Fruit fly (Drosophila melanogaster) whole organism, prepupa: ENCODE results near the gene RPA1.

Experiments used
- Blimp-1 ChIP-seq: fragments of 200-800 bp; sonication (Bioruptor generic); optimal IDR thresholded peaks from 3 replicates; lab custom pipeline; 2017; ENCODE audit warnings: missing biosample characterization, missing genetic modification characterization, mild to moderate bottlenecking, moderate library complexity, missing genetic modification reagents
- CG10631 ChIP-seq: fragments of 200-800 bp; sonication (Bioruptor generic); optimal IDR thresholded peaks from 2 replicates; lab custom pipeline; 2016; ENCODE audit warnings: missing biosample characterization, missing genetic modification characterization
- CG10669 ChIP-seq: fragments of 200-800 bp; sonication (Bioruptor generic); optimal IDR thresholded peaks from 3 replicates; lab custom pipeline; 2018; ENCODE audit warnings: missing biosample characterization, mild to moderate bottlenecking, missing genetic modification characterization, moderate library complexity
- CG11902 ChIP-seq: fragments of 200-800 bp; sonication (Bioruptor generic); optimal IDR thresholded peaks from 3 replicates; lab custom pipeline; 2016; ENCODE audit warnings: missing biosample characterization, missing genetic modification characterization
- CG15336 ChIP-seq: fragments of 200-800 bp; sonication (Bioruptor generic); IDR thresholded peaks from 2 replicates; pipeline ENCODE4 v1.3.6; 2022; ENCODE audit warnings: missing biosample characterization, missing genetic modification characterization
- CG1621 ChIP-seq: fragments of 200-800 bp; sonication (Bioruptor generic); optimal IDR thresholded peaks from 3 replicates; lab custom pipeline; 2018; ENCODE audit warnings: missing biosample characterization, mild to moderate bottlenecking, missing genetic modification characterization
- CG16779 ChIP-seq: fragments of 200-800 bp; sonication (Bioruptor generic); optimal IDR thresholded peaks from 3 replicates; lab custom pipeline; 2017; ENCODE audit warnings: missing biosample characterization, mild to moderate bottlenecking, missing genetic modification characterization
- CG3032 ChIP-seq: fragments of 200-800 bp; optimal IDR thresholded peaks from 2 replicates; lab custom pipeline; 2019; ENCODE audit warnings: missing biosample characterization, mild to moderate bottlenecking, missing genetic modification characterization, moderate library complexity
- CG31627 ChIP-seq: fragments of 200-800 bp; sonication (Bioruptor generic); optimal IDR thresholded peaks from 3 replicates; lab custom pipeline; 2016; ENCODE audit warnings: missing biosample characterization, missing genetic modification characterization
- CG32006 ChIP-seq: fragments of 200-800 bp; sonication (Bioruptor generic); optimal IDR thresholded peaks from 3 replicates; lab custom pipeline; 2017; ENCODE audit warnings: missing biosample characterization, mild to moderate bottlenecking, missing genetic modification characterization
- CG34406 ChIP-seq: fragments of 200-800 bp; sonication (Bioruptor generic); optimal IDR thresholded peaks from 3 replicates; lab custom pipeline; 2016; ENCODE audit warnings: missing biosample characterization, missing genetic modification characterization
- CG3919 ChIP-seq: fragments of 200-800 bp; sonication (Bioruptor generic); optimal IDR thresholded peaks from 3 replicates; lab custom pipeline; 2016; ENCODE audit warnings: missing biosample characterization, missing genetic modification characterization
- CG4318 ChIP-seq: fragments of 200-800 bp; sonication (Bioruptor generic); optimal IDR thresholded peaks from 3 replicates; lab custom pipeline; 2017; ENCODE audit warnings: missing biosample characterization, mild to moderate bottlenecking, missing genetic modification characterization
- CG6163 ChIP-seq: fragments of 200-800 bp; sonication (Bioruptor generic); IDR thresholded peaks from 3 replicates; pipeline ENCODE4 v1.3.6; 2022; ENCODE audit warnings: missing biosample characterization, missing genetic modification characterization
- CG6276 ChIP-seq: fragments of 200-800 bp; sonication (Bioruptor generic); optimal IDR thresholded peaks from 2 replicates; lab custom pipeline; 2017; ENCODE audit warnings: missing biosample characterization, mild to moderate bottlenecking, missing genetic modification characterization
- CG6792 ChIP-seq: fragments of 200-800 bp; sonication (Bioruptor generic); optimal IDR thresholded peaks from 3 replicates; lab custom pipeline; 2016; ENCODE audit warnings: missing biosample characterization, missing genetic modification characterization
- CG6854 ChIP-seq: fragments of 200-800 bp; sonication (Bioruptor generic); optimal IDR thresholded peaks from 2 replicates; lab custom pipeline; 2017; ENCODE audit warnings: missing biosample characterization, mild to moderate bottlenecking, missing genetic modification characterization
- CG7368 ChIP-seq: fragments of 200-800 bp; sonication (Bioruptor generic); optimal IDR thresholded peaks from 3 replicates; lab custom pipeline; 2016; ENCODE audit warnings: missing biosample characterization, missing genetic modification characterization
- CG8119 ChIP-seq: fragments of 200-800 bp; sonication (Bioruptor generic); IDR thresholded peaks from 3 replicates; pipeline ENCODE4 v1.3.6; 2022; ENCODE audit warnings: missing biosample characterization, missing genetic modification characterization
- CG8319 ChIP-seq: fragments of 200-800 bp; sonication (Bioruptor generic); optimal IDR thresholded peaks from 3 replicates; lab custom pipeline; 2016; ENCODE audit warnings: missing biosample characterization, missing genetic modification characterization
- CG8632 ChIP-seq: fragments of 200-800 bp; sonication (Bioruptor generic); optimal IDR thresholded peaks from 3 replicates; lab custom pipeline; 2016; ENCODE audit warnings: missing biosample characterization, missing genetic modification characterization
- CG9139 ChIP-seq: fragments of 200-800 bp; sonication (Bioruptor generic); optimal IDR thresholded peaks from 3 replicates; lab custom pipeline; 2017; ENCODE audit warnings: missing biosample characterization, mild to moderate bottlenecking, missing genetic modification characterization
- Eip75B ChIP-seq: fragments of 200-800 bp; sonication (Bioruptor generic); optimal IDR thresholded peaks from 3 replicates; lab custom pipeline; 2016; ENCODE audit warnings: missing biosample characterization, missing genetic modification characterization
- Eip78C ChIP-seq: fragments of 200-800 bp; sonication (Bioruptor generic); peaks from one replicate; lab custom pipeline; 2016; ENCODE audit warnings: missing biosample characterization, missing genetic modification characterization
- Eip93F ChIP-seq: fragments of 200-800 bp; sonication (Bioruptor generic); optimal IDR thresholded peaks from 2 replicates; lab custom pipeline; 2016; ENCODE audit warnings: missing biosample characterization, mild to moderate bottlenecking, missing genetic modification characterization
- Ets21C ChIP-seq: fragments of 200-800 bp; sonication (Bioruptor generic); optimal IDR thresholded peaks from 3 replicates; lab custom pipeline; 2016; ENCODE audit warnings: missing biosample characterization, missing genetic modification characterization
- Gug ChIP-seq: fragments of 200-800 bp; sonication (Bioruptor generic); IDR thresholded peaks from 2 replicates; pipeline ENCODE4 v1.3.6; 2022; ENCODE audit warnings: missing biosample characterization, missing genetic modification characterization
- Hr38 ChIP-seq: sonication (Bioruptor generic); optimal IDR thresholded peaks from 2 replicates; lab custom pipeline; 2016; ENCODE audit warnings: missing biosample characterization, missing genetic modification characterization
- Hr39 ChIP-seq: fragments of 200-800 bp; sonication (Bioruptor generic); optimal IDR thresholded peaks from 2 replicates; lab custom pipeline; 2016; ENCODE audit warnings: missing biosample characterization, missing genetic modification characterization
- Hr4 ChIP-seq: fragments of 200-800 bp; sonication (Bioruptor generic); optimal IDR thresholded peaks from 3 replicates; lab custom pipeline; 2016; ENCODE audit warnings: missing biosample characterization, missing genetic modification characterization
- Lpt ChIP-seq: fragments of 200-800 bp; sonication (Bioruptor generic); optimal IDR thresholded peaks from 3 replicates; lab custom pipeline; 2016; ENCODE audit warnings: missing biosample characterization, missing genetic modification characterization
- OdsH ChIP-seq: fragments of 200-800 bp; sonication (Bioruptor generic); optimal IDR thresholded peaks from 3 replicates; lab custom pipeline; 2016; ENCODE audit warnings: missing biosample characterization, missing genetic modification characterization
- Sox102F ChIP-seq: fragments of 200-800 bp; sonication (Bioruptor generic); optimal IDR thresholded peaks from 2 replicates; lab custom pipeline; 2016; ENCODE audit warnings: missing biosample characterization, mild to moderate bottlenecking, missing genetic modification characterization
- Sox14 ChIP-seq: fragments of 200-800 bp; sonication (Bioruptor generic); optimal IDR thresholded peaks from 3 replicates; lab custom pipeline; 2016; ENCODE audit warnings: missing biosample characterization, missing genetic modification characterization
- Sox15 ChIP-seq: fragments of 200-800 bp; sonication (Bioruptor generic); optimal IDR thresholded peaks from 3 replicates; lab custom pipeline; 2016; ENCODE audit warnings: missing biosample characterization, missing genetic modification characterization
- achi ChIP-seq: fragments of 200-800 bp; sonication (Bioruptor generic); optimal IDR thresholded peaks from 3 replicates; lab custom pipeline; 2016; ENCODE audit warnings: missing biosample characterization, missing genetic modification characterization
- acj6 ChIP-seq: fragments of 200-800 bp; sonication (Bioruptor generic); optimal IDR thresholded peaks from 3 replicates; lab custom pipeline; 2016; ENCODE audit warnings: missing biosample characterization, missing genetic modification characterization
- cyc ChIP-seq: fragments of 200-800 bp; sonication (Bioruptor generic); optimal IDR thresholded peaks from 3 replicates; lab custom pipeline; 2016; ENCODE audit warnings: missing biosample characterization, missing genetic modification characterization
- dac ChIP-seq: fragments of 200-800 bp; sonication (Bioruptor generic); optimal IDR thresholded peaks from 2 replicates; lab custom pipeline; 2017; ENCODE audit warnings: missing biosample characterization, mild to moderate bottlenecking, missing genetic modification characterization
- dsx ChIP-seq: fragments of 200-800 bp; optimal IDR thresholded peaks from 3 replicates; lab custom pipeline; 2019; ENCODE audit warnings: missing biosample characterization, mild to moderate bottlenecking, missing genetic modification characterization, moderate library complexity; ENCODE audit not compliant: poor library complexity, severe bottlenecking
- eg ChIP-seq: fragments of 200-800 bp; sonication (Bioruptor generic); IDR thresholded peaks from 3 replicates; pipeline ENCODE4 v1.3.6; 2022; ENCODE audit warnings: missing biosample characterization, missing genetic modification characterization
- esn ChIP-seq: fragments of 200-800 bp; sonication (Bioruptor generic); optimal IDR thresholded peaks from 2 replicates; lab custom pipeline; 2016; ENCODE audit warnings: missing biosample characterization, mild to moderate bottlenecking, missing genetic modification characterization, moderate library complexity
- fd59A ChIP-seq: fragments of 200-800 bp; sonication (Bioruptor generic); optimal IDR thresholded peaks from 2 replicates; lab custom pipeline; 2017; ENCODE audit warnings: missing biosample characterization, mild to moderate bottlenecking, missing genetic modification characterization, missing genetic modification reagents
- fd85E ChIP-seq: fragments of 200-800 bp; sonication (Bioruptor generic); optimal IDR thresholded peaks from 3 replicates; lab custom pipeline; 2016; ENCODE audit warnings: missing biosample characterization, missing genetic modification characterization
- fkh ChIP-seq: fragments of 200-800 bp; sonication (Bioruptor generic); optimal IDR thresholded peaks from 3 replicates; lab custom pipeline; 2017; ENCODE audit warnings: missing biosample characterization, mild to moderate bottlenecking, missing genetic modification characterization, moderate library complexity
- lz ChIP-seq: fragments of 200-800 bp; sonication (Bioruptor generic); optimal IDR thresholded peaks from 3 replicates; lab custom pipeline; 2016; ENCODE audit warnings: missing biosample characterization, missing genetic modification characterization
- pdm3 ChIP-seq: fragments of 200-800 bp; sonication (Bioruptor generic); optimal IDR thresholded peaks from 3 replicates; lab custom pipeline; 2016; ENCODE audit warnings: missing biosample characterization, missing genetic modification characterization
- salr ChIP-seq, 2 experiments: fragments of 200-800 bp; sonication (Bioruptor generic); optimal IDR thresholded peaks; 3 replicates each; lab custom pipeline; 2016 to 2018; ENCODE audit warnings: missing biosample characterization in 2 of 2, missing genetic modification characterization in 2 of 2, mild to moderate bottlenecking in 1 of 2
- spab ChIP-seq: fragments of 200-800 bp; sonication (Bioruptor generic); optimal IDR thresholded peaks from 2 replicates; lab custom pipeline; 2017; ENCODE audit warnings: missing biosample characterization, mild to moderate bottlenecking, missing genetic modification characterization, missing genetic modification reagents
- ss ChIP-seq, 2 experiments: fragments of 200-800 bp; sonication (Bioruptor generic); optimal IDR thresholded peaks; 2 replicates in 1 of 2; 3 replicates in 1 of 2; lab custom pipeline; 2017 to 2018; ENCODE audit warnings: mild to moderate bottlenecking in 2 of 2, missing biosample characterization in 2 of 2, missing genetic modification characterization in 2 of 2, moderate library complexity in 1 of 2
- svp ChIP-seq: fragments of 200-800 bp; sonication (Bioruptor generic); peaks from one replicate; lab custom pipeline; 2016; ENCODE audit warnings: missing biosample characterization, missing genetic modification characterization
- topi ChIP-seq: fragments of 200-800 bp; sonication (Bioruptor generic); optimal IDR thresholded peaks from 3 replicates; lab custom pipeline; 2016; ENCODE audit warnings: missing biosample characterization, missing genetic modification characterization
- vri ChIP-seq: fragments of 200-800 bp; sonication (Bioruptor generic); optimal IDR thresholded peaks from 3 replicates; lab custom pipeline; 2016; ENCODE audit warnings: missing biosample characterization, mild to moderate bottlenecking, missing genetic modification characterization

RPA1 gene

dm6 chr3R:8282727-8283126 is 18.5 kb upstream of the RPA1 start:
- TF ChIP-seq Eip93F (GFP tag; lab: Kevin White, UChicago): no peak
- TF ChIP-seq CG8632 (GFP tag; lab: Kevin White, UChicago): no peak
- TF ChIP-seq svp (GFP tag; lab: Kevin White, UChicago): peak; percentile 81
- TF ChIP-seq dac (GFP tag; lab: Kevin White, UChicago): no peak
- TF ChIP-seq Gug (GFP tag; lab: Robert Waterston, UW): no peak
- TF ChIP-seq Sox14: no peak
- no peak for TF ChIP-seq CG15336 (GFP tag; lab: Robert Waterston, UW)
- no peak for TF ChIP-seq CG3032 (tag; lab: Kevin White, UChicago)
- no peak for TF ChIP-seq fkh (GFP tag; lab: Kevin White, UChicago)
- no peak for TF ChIP-seq fd85E (GFP tag; lab: Kevin White, UChicago)
- no peak for TF ChIP-seq OdsH (GFP tag; lab: Kevin White, UChicago)
- TF ChIP-seq CG9139 (GFP tag; lab: Kevin White, UChicago): no peak
- no peak for TF ChIP-seq Hr38 (GFP tag; lab: Kevin White, UChicago)
- no peak for TF ChIP-seq dsx (GFP tag; lab: Kevin White, UChicago)
- TF ChIP-seq CG32006 (GFP tag; lab: Kevin White, UChicago): no peak
- no peak for TF ChIP-seq acj6
- TF ChIP-seq Hr4 (GFP tag; lab: Kevin White, UChicago): no peak
- peak; percentile 54 for TF ChIP-seq Hr39 (GFP tag; lab: Kevin White, UChicago)
- no peak for TF ChIP-seq CG3919 (GFP tag; lab: Kevin White, UChicago)
- peak; percentile 27 for TF ChIP-seq lz (GFP tag; lab: Kevin White, UChicago)
- TF ChIP-seq CG6792: peak; percentile 4
- TF ChIP-seq fd59A: no peak
- TF ChIP-seq Ets21C (GFP tag; lab: Kevin White, UChicago): peak; percentile 24
- peak; percentile 59 for TF ChIP-seq Sox102F (GFP tag; lab: Kevin White, UChicago)
- no peak for TF ChIP-seq CG6854
- peak; percentile 22 for TF ChIP-seq CG34406
- no peak for TF ChIP-seq salr (GFP tag; optimal IDR thresholded peaks at IDR 0.05; lab: Kevin White, UChicago)
- no peak for TF ChIP-seq achi (GFP tag; lab: Kevin White, UChicago)
- TF ChIP-seq topi (GFP tag; lab: Kevin White, UChicago): peak; percentile 45
- no peak for TF ChIP-seq CG4318 (GFP tag; lab: Kevin White, UChicago)
- TF ChIP-seq Eip75B (GFP tag; lab: Kevin White, UChicago): no peak
- TF ChIP-seq spab: no peak
- TF ChIP-seq Eip78C (GFP tag; lab: Kevin White, UChicago): peak; percentile 82
- peak; percentile 0 for TF ChIP-seq pdm3 (GFP tag; lab: Kevin White, UChicago)
- no peak for TF ChIP-seq eg (GFP tag; lab: Robert Waterston, UW)
- TF ChIP-seq CG7368: no peak
- TF ChIP-seq CG16779 (tag; lab: Kevin White, UChicago): no peak
- peak; percentile 53 for TF ChIP-seq Blimp-1 (GFP tag; lab: Kevin White, UChicago)
- TF ChIP-seq CG6276 (GFP tag; lab: Kevin White, UChicago): no peak
- no peak for TF ChIP-seq CG1621 (tag; lab: Kevin White, UChicago)
- no peak for TF ChIP-seq CG8319
- peak; percentile 33 for TF ChIP-seq CG31627
- TF ChIP-seq ss (GFP tag; optimal IDR thresholded peaks at IDR 0.05; lab: Kevin White, UChicago): no peak
- TF ChIP-seq esn: peak; percentile 54
- TF ChIP-seq Lpt: no peak
- no peak for TF ChIP-seq Sox15 (GFP tag; lab: Kevin White, UChicago)
- TF ChIP-seq CG10669 (GFP tag; lab: Kevin White, UChicago): no peak
- TF ChIP-seq CG11902: no peak
- TF ChIP-seq CG10631 (GFP tag; lab: Kevin White, UChicago): no peak
- TF ChIP-seq cyc (GFP tag; lab: Kevin White, UChicago): peak; percentile 19
- peak; percentile 5 for TF ChIP-seq vri
- TF ChIP-seq CG8119 (GFP tag; lab: Robert Waterston, UW): no peak
- no peak for TF ChIP-seq CG6163
